Worm (Caenorhabditis elegans) whole organism, early embryonic: ENCODE results near the gene T14B1.1.

Source experiments
- F13C5.2 ChIP-seq: sonication (generic microtip); optimal IDR thresholded peaks from 2 replicates; lab custom pipeline; 2017; ENCODE audit warnings: mild to moderate bottlenecking, missing genetic modification characterization, inconsistent platforms, missing compliant biosample characterization
- ama-1 ChIP-seq: fragments of 150-350 bp; optimal IDR thresholded peaks from 2 replicates; lab custom pipeline; 2014
- flt-1 ChIP-seq: fragments of 200-800 bp; sonication (Bioruptor generic); IDR thresholded peaks from 2 replicates; pipeline ENCODE4 v1.3.6; 2022; ENCODE audit warnings: missing genetic modification characterization, missing compliant biosample characterization
- hmg-4 ChIP-seq: fragments of 200-800 bp; sonication (Bioruptor generic); optimal IDR thresholded peaks from 2 replicates; lab custom pipeline; 2018; ENCODE audit warnings: mild to moderate bottlenecking, missing genetic modification characterization, missing compliant biosample characterization
- sea-1 ChIP-seq: fragments of 200-800 bp; sonication (Bioruptor generic); conservative IDR thresholded peaks from 2 replicates; pipeline ENCODE4 v1.3.6; 2022; ENCODE audit warnings: missing genetic modification characterization, missing compliant biosample characterization

ce11 chrX:9697655-9698054 is 29.1 kb upstream of the T14B1.1 start:
- TF ChIP-seq flt-1 (GFP tag; lab: Robert Waterston, UW) (no peak), F13C5.2 (tag; lab: Kevin White, UChicago) (no peak), ama-1 (lab: Kevin White, UChicago) (no peak), hmg-4 (no peak), sea-1 (GFP tag; lab: Robert Waterston, UW) (no peak)
